Fruit fly (Drosophila melanogaster) whole organism, embryonic: ENCODE data around the gene CG13247.

Source experiments
- Atf6 ChIP-seq: fragments of 200-800 bp; sonication (Bioruptor generic); IDR thresholded peaks from 2 replicates; pipeline ENCODE4 v1.3.6; 2022; ENCODE audit warnings: missing biosample characterization, missing genetic modification characterization
- CG10321 ChIP-seq: fragments of 200-800 bp; sonication (Bioruptor generic); IDR thresholded peaks from 2 replicates; pipeline ENCODE4 v1.3.6; 2022; ENCODE audit warnings: missing biosample characterization, missing genetic modification characterization
- CG16813 ChIP-seq: fragments of 200-800 bp; sonication (Bioruptor generic); IDR thresholded peaks from 3 replicates; pipeline ENCODE4 v1.3.6; 2022; ENCODE audit warnings: missing biosample characterization, missing genetic modification characterization; ENCODE audit not compliant: partially characterized antibody
- CG2129 ChIP-seq: fragments of 200-800 bp; sonication (Bioruptor generic); IDR thresholded peaks from 2 replicates; pipeline ENCODE4 v1.3.6; 2022; ENCODE audit warnings: missing biosample characterization, missing genetic modification characterization; ENCODE audit not compliant: partially characterized antibody
- CG2678 ChIP-seq: fragments of 200-800 bp; sonication (Bioruptor generic); optimal IDR thresholded peaks from 3 replicates; lab custom pipeline; 2019; ENCODE audit warnings: missing biosample characterization, mild to moderate bottlenecking, missing genetic modification characterization, moderate library complexity
- CG3726 ChIP-seq: fragments of 200-800 bp; sonication (Bioruptor generic); IDR thresholded peaks from 3 replicates; pipeline ENCODE4, ENCODE4 v1.3.6; 2022; ENCODE audit warnings: missing biosample characterization, missing genetic modification characterization
- CG6254 ChIP-seq: fragments of 200-800 bp; sonication (Bioruptor generic); optimal IDR thresholded peaks from 3 replicates; lab custom pipeline; 2017; ENCODE audit warnings: mild to moderate bottlenecking, missing biosample characterization, missing genetic modification reagents, missing genetic modification characterization
- CG6683 ChIP-seq: fragments of 200-800 bp; sonication (Bioruptor generic); optimal IDR thresholded peaks from 2 replicates; lab custom pipeline; 2017; ENCODE audit warnings: missing biosample characterization, mild to moderate bottlenecking, missing genetic modification characterization, missing genetic modification reagents
- CG7987 ChIP-seq: fragments of 200-800 bp; sonication (Bioruptor generic); optimal IDR thresholded peaks from 2 replicates; lab custom pipeline; 2018; ENCODE audit warnings: missing biosample characterization, mild to moderate bottlenecking, missing genetic modification characterization, moderate library complexity
- CG8359 ChIP-seq: fragments of 200-800 bp; sonication (Bioruptor generic); optimal IDR thresholded peaks from 2 replicates; lab custom pipeline; 2017; ENCODE audit warnings: missing biosample characterization, mild to moderate bottlenecking, missing genetic modification characterization, borderline replicate concordance
- CG9727 ChIP-seq: fragments of 200-800 bp; sonication (Bioruptor generic); optimal IDR thresholded peaks from 3 replicates; lab custom pipeline; 2017; ENCODE audit warnings: missing biosample characterization, mild to moderate bottlenecking, missing genetic modification characterization
- CG9876 ChIP-seq: fragments of 200-800 bp; sonication (Bioruptor generic); optimal IDR thresholded peaks from 2 replicates; lab custom pipeline; 2016; ENCODE audit warnings: missing biosample characterization, missing genetic modification characterization
- Camta ChIP-seq: fragments of 200-800 bp; sonication (Bioruptor generic); optimal IDR thresholded peaks from 2 replicates; lab custom pipeline; 2016; ENCODE audit warnings: missing biosample characterization, missing genetic modification characterization
- Doc3 ChIP-seq: fragments of 200-800 bp; sonication (Bioruptor generic); IDR thresholded peaks from 3 replicates; pipeline ENCODE4 v1.3.6; 2022; ENCODE audit warnings: missing biosample characterization, missing genetic modification characterization; ENCODE audit not compliant: partially characterized antibody
- Fer3 ChIP-seq: fragments of 200-800 bp; sonication (Bioruptor generic); optimal IDR thresholded peaks from 2 replicates; lab custom pipeline; 2018; ENCODE audit warnings: missing biosample characterization, mild to moderate bottlenecking, missing genetic modification characterization, moderate library complexity
- GATAe ChIP-seq: fragments of 200-800 bp; sonication (Bioruptor generic); conservative IDR thresholded peaks from 2 replicates; pipeline ENCODE4 v1.3.6; 2022; ENCODE audit warnings: missing biosample characterization, missing genetic modification characterization
- NFAT ChIP-seq: fragments of 200-800 bp; sonication (Bioruptor generic); IDR thresholded peaks from 2 replicates; pipeline ENCODE4 v1.3.6; 2022; ENCODE audit warnings: missing biosample characterization, missing genetic modification characterization
- Nf-YA ChIP-seq: fragments of 200-800 bp; sonication (Bioruptor generic); IDR thresholded peaks from 2 replicates; pipeline ENCODE4 v1.3.6; 2022; ENCODE audit warnings: missing biosample characterization, missing genetic modification characterization
- NfI ChIP-seq: fragments of 200-800 bp; sonication (Bioruptor generic); optimal IDR thresholded peaks from 3 replicates; lab custom pipeline; 2018; ENCODE audit warnings: missing biosample characterization, mild to moderate bottlenecking, missing genetic modification characterization, moderate library complexity
- Pdp1 ChIP-seq, 2 experiments: fragments of 200-800 bp; sonication (Bioruptor generic); optimal IDR thresholded peaks; 3 replicates each; lab custom pipeline; 2016; ENCODE audit warnings: missing biosample characterization in 2 of 2, missing genetic modification characterization in 2 of 2, mild to moderate bottlenecking in 1 of 2, moderate library complexity in 1 of 2
- Six4 ChIP-seq: fragments of 200-800 bp; sonication (Bioruptor generic); optimal IDR thresholded peaks from 2 replicates; lab custom pipeline; 2016; ENCODE audit warnings: missing biosample characterization, missing genetic modification characterization
- Sox100B ChIP-seq: fragments of 200-800 bp; sonication (Bioruptor generic); optimal IDR thresholded peaks from 3 replicates; lab custom pipeline; 2018; ENCODE audit warnings: missing biosample characterization, mild to moderate bottlenecking, missing genetic modification characterization
- Spps ChIP-seq: fragments of 200-800 bp; sonication (Bioruptor generic); optimal IDR thresholded peaks from 2 replicates; lab custom pipeline; 2018; ENCODE audit warnings: missing biosample characterization, mild to moderate bottlenecking, missing genetic modification characterization
- TFAM ChIP-seq: fragments of 200-800 bp; sonication (Bioruptor generic); optimal IDR thresholded peaks from 2 replicates; lab custom pipeline; 2017; ENCODE audit warnings: missing biosample characterization, missing genetic modification characterization, inconsistent platforms
- ara ChIP-seq: fragments of 200-800 bp; sonication (Bioruptor generic); IDR thresholded peaks from 2 replicates; pipeline ENCODE4 v1.3.6; 2022; ENCODE audit warnings: missing biosample characterization, missing genetic modification characterization
- ato ChIP-seq: fragments of 200-800 bp; sonication (Bioruptor generic); IDR thresholded peaks from 2 replicates; pipeline ENCODE4 v1.3.6; 2022; ENCODE audit warnings: missing biosample characterization, missing genetic modification characterization; ENCODE audit not compliant: partially characterized antibody
- cg ChIP-seq: fragments of 200-800 bp; sonication (Bioruptor generic); optimal IDR thresholded peaks from 3 replicates; lab custom pipeline; 2019; ENCODE audit warnings: missing biosample characterization, mild to moderate bottlenecking, missing genetic modification characterization, moderate library complexity
- danr ChIP-seq: fragments of 200-800 bp; sonication (Bioruptor generic); IDR thresholded peaks from 2 replicates; pipeline ENCODE4 v1.3.6; 2022; ENCODE audit warnings: missing biosample characterization, missing genetic modification characterization
- dm ChIP-seq: fragments of 200-800 bp; sonication (Bioruptor generic); optimal IDR thresholded peaks from 3 replicates; lab custom pipeline; 2016; ENCODE audit warnings: missing biosample characterization, missing genetic modification characterization
- emc ChIP-seq: fragments of 200-800 bp; sonication (Bioruptor generic); optimal IDR thresholded peaks from 2 replicates; lab custom pipeline; 2016; ENCODE audit warnings: missing biosample characterization, missing genetic modification characterization
- ems ChIP-seq: fragments of 200-800 bp; sonication (Bioruptor generic); optimal IDR thresholded peaks from 3 replicates; lab custom pipeline; 2016; ENCODE audit warnings: missing biosample characterization, missing genetic modification characterization
- fd102C ChIP-seq: fragments of 200-800 bp; sonication (Bioruptor generic); optimal IDR thresholded peaks from 2 replicates; lab custom pipeline; 2018; ENCODE audit warnings: missing biosample characterization, mild to moderate bottlenecking, missing genetic modification characterization, moderate library complexity
- gcm ChIP-seq: fragments of 200-800 bp; sonication (Bioruptor generic); optimal IDR thresholded peaks from 2 replicates; lab custom pipeline; 2019; ENCODE audit warnings: missing biosample characterization, mild to moderate bottlenecking, missing genetic modification characterization, moderate library complexity
- jigr1 ChIP-seq: fragments of 200-800 bp; sonication (Bioruptor generic); IDR thresholded peaks from 3 replicates; pipeline ENCODE4 v1.3.6; 2022; ENCODE audit warnings: missing biosample characterization, missing genetic modification characterization
- kay ChIP-seq: fragments of 200-800 bp; sonication (Bioruptor generic); optimal IDR thresholded peaks from 2 replicates; lab custom pipeline; 2016; ENCODE audit warnings: missing biosample characterization, missing genetic modification characterization
- kni ChIP-seq: fragments of 200-800 bp; sonication (Bioruptor generic); optimal IDR thresholded peaks from 3 replicates; lab custom pipeline; 2017; ENCODE audit warnings: mild to moderate bottlenecking, missing biosample characterization, missing genetic modification reagents, missing genetic modification characterization
- lilli ChIP-seq: fragments of 200-800 bp; sonication (Bioruptor generic); optimal IDR thresholded peaks from 3 replicates; lab custom pipeline; 2016; ENCODE audit warnings: missing biosample characterization, missing genetic modification characterization
- mld ChIP-seq: fragments of 200-800 bp; sonication (Bioruptor generic); IDR thresholded peaks from 3 replicates; pipeline ENCODE4 v1.3.6; 2022; ENCODE audit warnings: missing biosample characterization, missing genetic modification characterization; ENCODE audit not compliant: partially characterized antibody
- otp ChIP-seq: fragments of 200-800 bp; sonication (Bioruptor generic); IDR thresholded peaks from 3 replicates; pipeline ENCODE4, ENCODE4 v1.3.6; 2022; ENCODE audit warnings: missing biosample characterization, missing genetic modification characterization
- pan ChIP-seq, 4 experiments: fragments of >200 bp in 3 of 4; fragments of 200-800 bp in 1 of 4; sonication (Bioruptor generic) in 1 of 4; optimal IDR thresholded peaks in 3 of 4; IDR thresholded peaks in 1 of 4; 2 replicates each; pipeline versions ENCODE4 v1.3.6 to Lab custom; 2017 to 2022; ENCODE audit warnings: missing biosample characterization in 2 of 4, missing genetic modification characterization in 2 of 4, mixed read lengths in 1 of 4
- prd ChIP-seq, 3 experiments: fragments of >200 bp in 2 of 3; fragments of 200-800 bp in 1 of 3; sonication (Bioruptor generic) in 1 of 3; optimal IDR thresholded peaks in 2 of 3; IDR thresholded peaks in 1 of 3; 2 replicates in 2 of 3; 3 replicates in 1 of 3; pipeline versions ENCODE4 v1.3.6 to Lab custom; 2017 to 2022; ENCODE audit warnings: missing biosample characterization in 1 of 3, missing genetic modification characterization in 1 of 3
- sens ChIP-seq: fragments of 200-800 bp; sonication (Bioruptor generic); peaks from one replicate; lab custom pipeline; 2016; ENCODE audit warnings: missing biosample characterization, missing genetic modification characterization
- sisA ChIP-seq: fragments of 200-800 bp; sonication (Bioruptor generic); IDR thresholded peaks from 2 replicates; pipeline ENCODE4 v1.3.6; 2022; ENCODE audit warnings: missing biosample characterization, missing genetic modification characterization
- sob ChIP-seq: fragments of 200-800 bp; sonication (Bioruptor generic); IDR thresholded peaks from 2 replicates; pipeline ENCODE4 v1.3.6; 2022; ENCODE audit warnings: missing biosample characterization, missing genetic modification characterization
- tx ChIP-seq: fragments of 200-800 bp; sonication (Bioruptor generic); optimal IDR thresholded peaks from 2 replicates; lab custom pipeline; 2016; ENCODE audit warnings: missing biosample characterization, missing genetic modification characterization
- zen2 ChIP-seq: fragments of 200-800 bp; sonication (Bioruptor generic); IDR thresholded peaks from 3 replicates; pipeline ENCODE4 v1.3.6; 2022; ENCODE audit warnings: missing biosample characterization, missing genetic modification characterization; ENCODE audit not compliant: partially characterized antibody
- zfh1 ChIP-seq: fragments of 200-800 bp; sonication (Bioruptor generic); IDR thresholded peaks from 3 replicates; pipeline ENCODE4 v1.3.6; 2022; ENCODE audit warnings: missing biosample characterization, missing genetic modification characterization

Gene CG13247

DNA sequence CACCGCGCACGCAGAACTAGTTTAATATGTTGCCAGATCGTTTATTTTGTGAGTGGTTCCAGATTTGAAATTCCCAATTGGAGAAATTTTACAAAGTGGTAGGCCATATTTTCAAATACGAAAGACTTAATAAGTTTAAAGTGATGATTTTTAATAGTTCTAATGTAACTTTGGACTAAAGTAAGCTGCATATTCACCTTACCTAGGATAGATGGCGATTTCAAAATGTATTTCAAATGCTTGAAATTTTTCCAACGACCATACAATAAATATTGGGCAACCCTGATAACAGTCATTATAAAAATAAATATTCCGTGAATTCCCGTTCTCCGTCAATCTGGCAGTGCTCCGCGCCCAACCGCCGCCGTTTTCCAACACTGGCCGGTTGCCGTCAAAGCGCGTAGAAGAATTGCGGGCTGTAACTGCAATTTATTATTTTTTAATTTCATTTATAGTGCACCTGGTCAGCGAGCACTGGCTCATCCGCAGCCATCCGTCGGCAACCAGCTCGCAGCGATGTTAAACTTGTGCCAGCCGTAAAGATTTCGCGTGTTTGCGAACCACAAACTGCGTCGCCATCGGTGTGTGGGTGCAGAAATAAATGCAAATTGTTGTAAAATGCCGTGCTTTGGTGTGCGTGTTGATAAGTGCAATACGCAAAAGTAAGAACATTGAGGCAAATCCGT lies 5.9 kb downstream of the CG13247 start, which contains the start of the genes Ide and RhoBTB (continued):
- peak; percentile 90 for TF ChIP-seq lilli (GFP tag; lab: Kevin White, UChicago)
- TF ChIP-seq Atf6 (GFP tag; lab: Robert Waterston, UW) = peak; percentile 63; the same call in 1 of the 2 replicates
- TF ChIP-seq TFAM (GFP tag; lab: Kevin White, UChicago) = no peak
- TF ChIP-seq NFAT = peak; percentile 63
- peak; percentile 79 for TF ChIP-seq tx
- no peak for TF ChIP-seq CG3726
- TF ChIP-seq Fer3 (tag; lab: Kevin White, UChicago) = peak; percentile 78
- peak; percentile 77 for TF ChIP-seq ems (GFP tag; lab: Kevin White, UChicago)
- TF ChIP-seq Pdp1 (GFP tag; optimal IDR thresholded peaks at IDR 0.05; lab: Kevin White, UChicago) = peak; percentile 80 to 90
- TF ChIP-seq sens (GFP tag; lab: Kevin White, UChicago) = peak; percentile 92
- TF ChIP-seq pan (optimal IDR thresholded peaks at IDR 0.05; lab: Kevin White, UChicago) = no peak
- TF ChIP-seq pan (GFP tag; optimal IDR thresholded peaks at IDR 0.05 in 1 of 2, IDR thresholded peaks at IDR 0.05 in 1 of 2) = peak in 1 of 2 experiments; percentile 58
- no peak for TF ChIP-seq ato
- TF ChIP-seq Camta (GFP tag; lab: Kevin White, UChicago) = peak; percentile 85
- peak; percentile 24 for TF ChIP-seq cg (GFP tag; lab: Kevin White, UChicago)
- TF ChIP-seq Doc3 (GFP tag; lab: Robert Waterston, UW) = no peak
- peak; percentile 6 for TF ChIP-seq CG6683
- TF ChIP-seq Spps = no peak
- no peak for TF ChIP-seq Nf-YA (GFP tag; lab: Robert Waterston, UW)
- no peak for TF ChIP-seq prd (optimal IDR thresholded peaks at IDR 0.05; lab: Kevin White, UChicago)
- peak; percentile 82 for TF ChIP-seq prd (GFP tag; IDR thresholded peaks at IDR 0.05; lab: Robert Waterston, UW)
- TF ChIP-seq fd102C (GFP tag; lab: Kevin White, UChicago) = no peak
- TF ChIP-seq jigr1 (GFP tag; lab: Robert Waterston, UW) = peak; percentile 15; the same call in 1 of the 3 replicates
- TF ChIP-seq Sox100B (GFP tag; lab: Kevin White, UChicago) = no peak
- TF ChIP-seq CG2678 = peak; percentile 87
- no peak for TF ChIP-seq zen2 (GFP tag; lab: Robert Waterston, UW)
- TF ChIP-seq ara (GFP tag; lab: Robert Waterston, UW) = 0 out of 2 replicates have a peak, but pooled peaks have one; percentile 41
- peak; percentile 85 for TF ChIP-seq CG9876 (GFP tag; lab: Kevin White, UChicago)
- no peak for TF ChIP-seq CG6254 (GFP tag; lab: Kevin White, UChicago)
- TF ChIP-seq NfI = peak; percentile 82
- TF ChIP-seq Six4 (GFP tag; lab: Kevin White, UChicago) = peak; percentile 60
- TF ChIP-seq sisA (GFP tag; lab: Robert Waterston, UW) = peak; percentile 84
- no peak for TF ChIP-seq CG2129 (GFP tag; lab: Robert Waterston, UW)
- no peak for TF ChIP-seq gcm (GFP tag; lab: Kevin White, UChicago)
- peak; percentile 77 for TF ChIP-seq CG9727 (GFP tag; lab: Kevin White, UChicago)
- TF ChIP-seq zfh1 = peak; percentile 48; the same call in 1 of the 3 replicates
- peak; percentile 73 for TF ChIP-seq kay
- no peak for TF ChIP-seq otp (GFP tag; lab: Robert Waterston, UW)
- no peak for TF ChIP-seq mld (GFP tag; lab: Robert Waterston, UW)
- peak; percentile 31 for TF ChIP-seq CG8359 (GFP tag; lab: Kevin White, UChicago)
- no peak for TF ChIP-seq CG10321
- TF ChIP-seq danr = peak; percentile 70
- peak; percentile 81 for TF ChIP-seq sob (GFP tag; lab: Robert Waterston, UW)
- TF ChIP-seq CG7987 = peak; percentile 21
- peak; percentile 39; the same call in 1 of the 3 replicates for TF ChIP-seq CG16813 (GFP tag; lab: Robert Waterston, UW)
- no peak; the same call in 1 of the 2 replicates for TF ChIP-seq GATAe
- TF ChIP-seq kni = peak; percentile 68
- peak; percentile 72 for TF ChIP-seq dm (GFP tag; lab: Kevin White, UChicago)
- peak; percentile 49 for TF ChIP-seq emc
